Fruit fly (Drosophila melanogaster) whole organism, embryonic: ENCODE measurements around the gene Pdi.

Source experiments
- ATbp ChIP-seq: fragments of 200-800 bp; sonication (Bioruptor generic); optimal IDR thresholded peaks from 2 replicates; lab custom pipeline; 2017; ENCODE audit warnings: missing biosample characterization, mild to moderate bottlenecking, missing genetic modification characterization, missing genetic modification reagents
- Aef1 ChIP-seq: fragments of 200-800 bp; sonication (Bioruptor generic); IDR thresholded peaks from 3 replicates; pipeline ENCODE4 v1.3.6; 2022; ENCODE audit warnings: missing biosample characterization, missing genetic modification characterization
- Antp ChIP-seq: fragments of 200-800 bp; sonication (Bioruptor generic); optimal IDR thresholded peaks from 3 replicates; lab custom pipeline; 2016; ENCODE audit warnings: missing biosample characterization, missing genetic modification characterization
- Awh ChIP-seq: fragments of 200-800 bp; sonication (Bioruptor generic); IDR thresholded peaks from 2 replicates; pipeline ENCODE4, ENCODE4 v1.3.6; 2022; ENCODE audit warnings: missing biosample characterization, missing genetic modification characterization
- CG10267 ChIP-seq: fragments of 200-800 bp; sonication (Bioruptor generic); optimal IDR thresholded peaks from 2 replicates; lab custom pipeline; 2018; ENCODE audit warnings: missing biosample characterization, mild to moderate bottlenecking, missing genetic modification characterization, moderate library complexity
- CG10462 ChIP-seq: fragments of 200-800 bp; sonication (Bioruptor generic); optimal IDR thresholded peaks from 2 replicates; lab custom pipeline; 2016; ENCODE audit warnings: missing biosample characterization, missing genetic modification characterization
- CG12219 ChIP-seq: fragments of 200-800 bp; sonication (Bioruptor generic); optimal IDR thresholded peaks from 3 replicates; lab custom pipeline; 2018; ENCODE audit warnings: missing biosample characterization, mild to moderate bottlenecking, missing genetic modification characterization
- CG13123 ChIP-seq: fragments of 200-800 bp; sonication (Bioruptor generic); optimal IDR thresholded peaks from 2 replicates; lab custom pipeline; 2016; ENCODE audit warnings: missing biosample characterization, missing genetic modification characterization
- CG13624 ChIP-seq: fragments of 200-800 bp; sonication (Bioruptor generic); optimal IDR thresholded peaks from 2 replicates; lab custom pipeline; 2016; ENCODE audit warnings: missing biosample characterization, missing genetic modification characterization
- CG14667 ChIP-seq: fragments of 200-800 bp; sonication (Bioruptor generic); IDR thresholded peaks from 2 replicates; pipeline ENCODE4 v1.3.6; 2022; ENCODE audit warnings: missing biosample characterization, missing genetic modification characterization
- CG1647 ChIP-seq: fragments of 200-800 bp; sonication (Bioruptor generic); optimal IDR thresholded peaks from 3 replicates; lab custom pipeline; 2016; ENCODE audit warnings: missing biosample characterization, missing genetic modification characterization
- CG18764 ChIP-seq: fragments of 200-800 bp; sonication (Bioruptor generic); optimal IDR thresholded peaks from 3 replicates; lab custom pipeline; 2016; ENCODE audit warnings: missing biosample characterization, missing genetic modification characterization
- CG31388 ChIP-seq: fragments of 200-800 bp; sonication (Bioruptor generic); optimal IDR thresholded peaks from 2 replicates; lab custom pipeline; 2016; ENCODE audit warnings: missing biosample characterization, missing genetic modification characterization
- CG42726 ChIP-seq: fragments of 200-800 bp; sonication (Bioruptor generic); IDR thresholded peaks from 2 replicates; pipeline ENCODE4 v1.3.6; 2022; ENCODE audit warnings: missing biosample characterization, missing genetic modification characterization; ENCODE audit not compliant: partially characterized antibody
- CG4730 ChIP-seq: fragments of 200-800 bp; sonication (Bioruptor generic); IDR thresholded peaks from 2 replicates; pipeline ENCODE4 v1.3.6; 2022; ENCODE audit warnings: missing biosample characterization, missing genetic modification characterization
- CG7357 ChIP-seq: fragments of 200-800 bp; sonication (Bioruptor generic); IDR thresholded peaks from 3 replicates; pipeline ENCODE4 v1.3.6; 2022; ENCODE audit warnings: missing biosample characterization, missing genetic modification characterization
- CG7786 ChIP-seq: fragments of 200-800 bp; sonication (Bioruptor generic); optimal IDR thresholded peaks from 2 replicates; lab custom pipeline; 2016; ENCODE audit warnings: missing biosample characterization, missing genetic modification characterization
- CG7963 ChIP-seq: fragments of 200-800 bp; sonication (Bioruptor generic); IDR thresholded peaks from 3 replicates; pipeline ENCODE4 v1.3.6; 2022; ENCODE audit warnings: missing biosample characterization, missing genetic modification characterization; ENCODE audit not compliant: partially characterized antibody
- CG8944 ChIP-seq: fragments of 200-800 bp; sonication (Bioruptor generic); optimal IDR thresholded peaks from 3 replicates; lab custom pipeline; 2016; ENCODE audit warnings: missing biosample characterization, missing genetic modification characterization
- CG9797 ChIP-seq: fragments of 200-800 bp; sonication (Bioruptor generic); optimal IDR thresholded peaks from 3 replicates; lab custom pipeline; 2018; ENCODE audit warnings: missing biosample characterization, mild to moderate bottlenecking, missing genetic modification characterization
- CG9932 ChIP-seq: fragments of 200-800 bp; sonication (Bioruptor generic); IDR thresholded peaks from 2 replicates; pipeline ENCODE4 v1.3.6; 2022; ENCODE audit warnings: missing biosample characterization, missing genetic modification characterization
- Dref ChIP-seq: fragments of 200-800 bp; sonication (Bioruptor generic); IDR thresholded peaks from 2 replicates; pipeline ENCODE4 v1.3.6; 2022; ENCODE audit warnings: missing biosample characterization, missing genetic modification characterization
- HLH3B ChIP-seq: fragments of 200-800 bp; sonication (Bioruptor generic); IDR thresholded peaks from 2 replicates; pipeline ENCODE4 v1.3.6; 2022; ENCODE audit warnings: missing biosample characterization, missing genetic modification characterization
- Hr3 ChIP-seq: fragments of 200-800 bp; sonication (Bioruptor generic); optimal IDR thresholded peaks from 3 replicates; lab custom pipeline; 2016; ENCODE audit warnings: missing biosample characterization, missing genetic modification characterization
- Hr51 ChIP-seq, 2 experiments: fragments of 200-800 bp; sonication (Bioruptor generic); optimal IDR thresholded peaks; 2 replicates in 1 of 2; 3 replicates in 1 of 2; lab custom pipeline; 2016 to 2018; ENCODE audit warnings: missing biosample characterization in 2 of 2, missing genetic modification characterization in 2 of 2, mild to moderate bottlenecking in 1 of 2, moderate library complexity in 1 of 2
- Kr ChIP-seq: fragments of 200-800 bp; sonication (Bioruptor generic); optimal IDR thresholded peaks from 2 replicates; lab custom pipeline; 2017; ENCODE audit warnings: missing biosample characterization, mild to moderate bottlenecking, missing genetic modification characterization
- PHDP ChIP-seq: fragments of 200-800 bp; sonication (Bioruptor generic); optimal IDR thresholded peaks from 3 replicates; lab custom pipeline; 2018; ENCODE audit warnings: missing biosample characterization, mild to moderate bottlenecking, missing genetic modification characterization, moderate library complexity
- Ssrp ChIP-seq: fragments of 200-800 bp; sonication (Bioruptor generic); optimal IDR thresholded peaks from 2 replicates; lab custom pipeline; 2018; ENCODE audit warnings: missing biosample characterization, mild to moderate bottlenecking, missing genetic modification characterization, moderate library complexity
- Taf1 ChIP-seq: fragments of 200-800 bp; sonication (Bioruptor generic); IDR thresholded peaks from 2 replicates; pipeline ENCODE4 v1.3.6; 2022; ENCODE audit warnings: missing biosample characterization, missing genetic modification characterization
- aop ChIP-seq: fragments of 200-800 bp; sonication (Bioruptor generic); IDR thresholded peaks from 2 replicates; pipeline ENCODE4 v1.3.6; 2022; ENCODE audit warnings: missing biosample characterization, missing genetic modification characterization
- ato ChIP-seq: fragments of 200-800 bp; sonication (Bioruptor generic); IDR thresholded peaks from 2 replicates; pipeline ENCODE4 v1.3.6; 2022; ENCODE audit warnings: missing biosample characterization, missing genetic modification characterization; ENCODE audit not compliant: partially characterized antibody
- bab2 ChIP-seq: fragments of 200-800 bp; sonication (Bioruptor generic); optimal IDR thresholded peaks from 2 replicates; lab custom pipeline; 2016; ENCODE audit warnings: missing biosample characterization, missing genetic modification characterization
- br ChIP-seq: fragments of >200 bp; optimal IDR thresholded peaks from 2 replicates; lab custom pipeline; 2017
- croc ChIP-seq: fragments of 200-800 bp; sonication (Bioruptor generic); conservative IDR thresholded peaks from 3 replicates; pipeline ENCODE4 v1.3.6; 2022; ENCODE audit warnings: missing biosample characterization, missing genetic modification characterization
- danr ChIP-seq: fragments of 200-800 bp; sonication (Bioruptor generic); IDR thresholded peaks from 2 replicates; pipeline ENCODE4 v1.3.6; 2022; ENCODE audit warnings: missing biosample characterization, missing genetic modification characterization
- dysf ChIP-seq: fragments of 200-800 bp; sonication (Bioruptor generic); IDR thresholded peaks from 3 replicates; pipeline ENCODE4 v1.3.6; 2022; ENCODE audit warnings: missing biosample characterization, missing genetic modification characterization
- exex ChIP-seq: fragments of 200-800 bp; sonication (Bioruptor generic); optimal IDR thresholded peaks from 4 replicates; lab custom pipeline; 2018; ENCODE audit warnings: missing biosample characterization, mild to moderate bottlenecking, missing genetic modification characterization, moderate library complexity
- fd96Cb ChIP-seq: fragments of 200-800 bp; sonication (Bioruptor generic); optimal IDR thresholded peaks from 2 replicates; lab custom pipeline; 2018; ENCODE audit warnings: missing biosample characterization, mild to moderate bottlenecking, missing genetic modification characterization, moderate library complexity
- gfzf ChIP-seq: fragments of 200-800 bp; sonication (Bioruptor generic); optimal IDR thresholded peaks from 2 replicates; lab custom pipeline; 2016; ENCODE audit warnings: missing biosample characterization, mild to moderate bottlenecking, missing genetic modification characterization, moderate library complexity
- gro ChIP-seq: fragments of 200-800 bp; sonication (Bioruptor generic); optimal IDR thresholded peaks from 2 replicates; lab custom pipeline; 2016; ENCODE audit warnings: missing biosample characterization, missing genetic modification characterization
- hbn ChIP-seq: fragments of 200-800 bp; sonication (Bioruptor generic); IDR thresholded peaks from 2 replicates; pipeline ENCODE4 v1.3.6; 2022; ENCODE audit warnings: missing biosample characterization, missing genetic modification characterization; ENCODE audit not compliant: partially characterized antibody
- kah ChIP-seq: fragments of 200-800 bp; sonication (Bioruptor generic); optimal IDR thresholded peaks from 2 replicates; lab custom pipeline; 2018; ENCODE audit warnings: missing biosample characterization, mild to moderate bottlenecking, missing genetic modification characterization
- ken ChIP-seq: fragments of 200-800 bp; sonication (Bioruptor generic); IDR thresholded peaks from 3 replicates; pipeline ENCODE4 v1.3.6; 2022; ENCODE audit warnings: missing biosample characterization, missing genetic modification characterization
- knrl ChIP-seq: fragments of 200-800 bp; sonication (Bioruptor generic); IDR thresholded peaks from 3 replicates; pipeline ENCODE4 v1.3.6; 2022; ENCODE audit warnings: missing biosample characterization, missing genetic modification characterization; ENCODE audit not compliant: partially characterized antibody
- maf-S ChIP-seq: fragments of 200-800 bp; sonication (Bioruptor generic); optimal IDR thresholded peaks from 2 replicates; lab custom pipeline; 2016; ENCODE audit warnings: missing biosample characterization, missing genetic modification characterization
- psq ChIP-seq: fragments of 200-800 bp; sonication (Bioruptor generic); optimal IDR thresholded peaks from 2 replicates; lab custom pipeline; 2017; ENCODE audit warnings: missing biosample characterization, missing genetic modification characterization
- slp2 ChIP-seq: fragments of 200-800 bp; sonication (Bioruptor generic); optimal IDR thresholded peaks from 2 replicates; lab custom pipeline; 2016; ENCODE audit warnings: missing biosample characterization, missing genetic modification characterization
- sr ChIP-seq: fragments of 200-800 bp; sonication (Bioruptor generic); IDR thresholded peaks from 3 replicates; pipeline ENCODE4 v1.3.6; 2022; ENCODE audit warnings: missing biosample characterization, missing genetic modification characterization
- sug ChIP-seq: fragments of 200-800 bp; optimal IDR thresholded peaks from 2 replicates; lab custom pipeline; 2019; ENCODE audit warnings: missing biosample characterization, mild to moderate bottlenecking, missing genetic modification characterization, moderate library complexity
- tio ChIP-seq: fragments of 200-800 bp; sonication (Bioruptor generic); optimal IDR thresholded peaks from 2 replicates; lab custom pipeline; 2017; ENCODE audit warnings: missing biosample characterization, missing genetic modification characterization, inconsistent platforms
- zen2 ChIP-seq: fragments of 200-800 bp; sonication (Bioruptor generic); IDR thresholded peaks from 3 replicates; pipeline ENCODE4 v1.3.6; 2022; ENCODE audit warnings: missing biosample characterization, missing genetic modification characterization; ENCODE audit not compliant: partially characterized antibody

The Pdi gene

DNA sequence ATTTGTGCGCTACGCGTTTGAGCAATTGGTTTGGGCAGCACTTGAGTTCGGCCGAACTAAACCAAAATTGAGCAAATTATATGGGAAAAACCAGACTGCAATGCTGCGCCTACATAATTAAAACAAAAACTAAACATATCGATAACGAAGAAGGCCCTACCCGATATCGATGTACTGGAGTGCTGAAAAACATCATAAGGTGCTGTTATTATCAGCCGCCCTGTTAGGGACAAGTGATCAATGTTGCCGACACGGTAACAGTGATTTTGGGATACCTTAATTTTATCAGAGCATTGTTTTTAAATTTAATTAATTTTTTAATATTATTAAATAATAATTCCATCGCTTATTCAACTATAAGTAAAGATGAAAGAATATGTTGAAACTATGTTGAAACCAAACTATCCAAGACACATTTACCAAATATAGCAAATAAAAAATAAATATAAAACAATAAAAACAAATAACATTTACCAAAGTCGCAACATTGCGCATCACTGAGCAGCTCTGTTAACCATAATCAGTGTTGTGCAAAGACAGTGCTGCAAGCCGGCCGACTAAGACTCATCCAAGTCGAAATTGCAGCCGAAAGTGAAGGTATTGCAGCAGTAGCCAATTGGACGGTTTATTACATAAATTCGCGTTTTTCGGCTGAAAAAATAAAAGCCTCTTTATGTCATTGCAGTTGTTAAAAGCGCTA is 47.9 kb downstream of the Pdi start, which contains the start of the genes sstn, Plp and GlyRS (continued):
- TF ChIP-seq gfzf (GFP tag; lab: Kevin White, UChicago) (no peak), sug (tag; lab: Kevin White, UChicago) (peak; percentile 57), CG8944 (GFP tag; lab: Kevin White, UChicago) (no peak), Hr51 (GFP tag; optimal IDR thresholded peaks at IDR 0.05; lab: Kevin White, UChicago) (peak in 1 of 2 experiments; percentile 30), bab2 (GFP tag; lab: Kevin White, UChicago) (no peak), CG7963 (GFP tag; lab: Robert Waterston, UW) (peak; percentile 39; the same call in 1 of the 3 replicates), croc (no peak), HLH3B (GFP tag; lab: Robert Waterston, UW) (no peak), CG7357 (GFP tag; lab: Robert Waterston, UW) (no peak), CG10267 (peak; percentile 99), tio (GFP tag; lab: Kevin White, UChicago) (peak; percentile 2), hbn (GFP tag; lab: Robert Waterston, UW) (peak; percentile 43; the same call in 1 of the 2 replicates), CG13123 (GFP tag; lab: Kevin White, UChicago) (peak; percentile 22), CG13624 (GFP tag; lab: Kevin White, UChicago) (no peak), Dref (GFP tag; lab: Robert Waterston, UW) (peak; percentile 71), Awh (GFP tag; lab: Robert Waterston, UW) (no peak), zen2 (GFP tag; lab: Robert Waterston, UW) (no peak), CG18764 (no peak), PHDP (tag; lab: Kevin White, UChicago) (peak; percentile 10), CG42726 (GFP tag; lab: Robert Waterston, UW) (no peak), CG7786 (no peak), dysf (GFP tag; lab: Robert Waterston, UW) (no peak), CG12219 (GFP tag; lab: Kevin White, UChicago) (no peak), danr (GFP tag; lab: Robert Waterston, UW) (no peak), exex (tag; lab: Kevin White, UChicago) (peak; percentile 21), CG9932 (no peak), sr (GFP tag; lab: Robert Waterston, UW) (no peak), fd96Cb (tag; lab: Kevin White, UChicago) (no peak), knrl (GFP tag; lab: Robert Waterston, UW) (no peak), br (lab: Kevin White, UChicago) (no peak), ATbp (GFP tag; lab: Kevin White, UChicago) (no peak), kah (GFP tag; lab: Kevin White, UChicago) (no peak), aop (GFP tag; lab: Robert Waterston, UW) (no peak), Kr (GFP tag; lab: Kevin White, UChicago) (no peak), Hr3 (GFP tag; lab: Kevin White, UChicago) (peak; percentile 51), ato (GFP tag; lab: Robert Waterston, UW) (0 out of 2 replicates have a peak, but pooled peaks have one; percentile 20), Antp (GFP tag; lab: Kevin White, UChicago) (no peak), gro (GFP tag; lab: Kevin White, UChicago) (no peak), CG10462 (no peak), ken (no peak), CG14667 (GFP tag; lab: Robert Waterston, UW) (no peak), Aef1 (GFP tag; lab: Robert Waterston, UW) (no peak), slp2 (no peak), CG9797 (GFP tag; lab: Kevin White, UChicago) (peak; percentile 5), CG31388 (GFP tag; lab: Kevin White, UChicago) (no peak), maf-S (GFP tag; lab: Kevin White, UChicago) (no peak), Ssrp (peak; percentile 12), CG4730 (GFP tag; lab: Robert Waterston, UW) (no peak), Taf1 (GFP tag; lab: Robert Waterston, UW) (no peak), CG1647 (GFP tag; lab: Kevin White, UChicago) (no peak), psq (GFP tag; lab: Kevin White, UChicago) (no peak)
